Fruit fly (Drosophila melanogaster): Measurements from ENCODE around the gene Cyp6d5.

The Cyp6d5 gene

dm6 chr3R:14016758-14017406 is 12.1 kb upstream of the Cyp6d5 start:
- TF ChIP-seq CG8478 (optimal IDR thresholded peaks at IDR 0.05) (no peak), CTCF (optimal IDR thresholded peaks at IDR 0.05) (no peak)

- no peak for TF ChIP-seq CG8478 (optimal IDR thresholded peaks at IDR 0.05)
- peak; percentile 26 to 48 for TF ChIP-seq CTCF (optimal IDR thresholded peaks at IDR 0.05)
These were observed 11.2 kb upstream of the Cyp6d5 start for dm6 chr3R:14017640-14018429.

DNA sequence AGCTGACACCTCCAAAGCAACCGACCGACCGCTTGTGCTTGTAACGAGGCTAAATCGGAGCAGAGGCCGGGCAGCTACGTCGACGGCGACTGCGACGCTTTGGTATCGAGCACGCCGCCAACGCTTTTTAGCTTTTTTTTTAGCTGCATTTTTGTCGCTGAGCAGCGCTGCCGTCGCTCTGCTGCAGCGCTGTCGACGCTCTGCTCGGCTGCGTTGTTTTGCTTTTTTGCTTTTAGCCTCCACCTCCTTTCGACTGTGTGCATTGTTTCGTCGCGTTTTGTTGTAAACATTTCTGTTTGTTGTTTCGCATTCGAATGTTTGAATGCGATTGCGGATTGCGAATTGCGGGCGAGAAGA is 10.6 kb upstream of the Cyp6d5 start:
- TF ChIP-seq CG8478 (optimal IDR thresholded peaks at IDR 0.05) = no peak
- no peak for TF ChIP-seq CTCF (optimal IDR thresholded peaks at IDR 0.05)

DNA sequence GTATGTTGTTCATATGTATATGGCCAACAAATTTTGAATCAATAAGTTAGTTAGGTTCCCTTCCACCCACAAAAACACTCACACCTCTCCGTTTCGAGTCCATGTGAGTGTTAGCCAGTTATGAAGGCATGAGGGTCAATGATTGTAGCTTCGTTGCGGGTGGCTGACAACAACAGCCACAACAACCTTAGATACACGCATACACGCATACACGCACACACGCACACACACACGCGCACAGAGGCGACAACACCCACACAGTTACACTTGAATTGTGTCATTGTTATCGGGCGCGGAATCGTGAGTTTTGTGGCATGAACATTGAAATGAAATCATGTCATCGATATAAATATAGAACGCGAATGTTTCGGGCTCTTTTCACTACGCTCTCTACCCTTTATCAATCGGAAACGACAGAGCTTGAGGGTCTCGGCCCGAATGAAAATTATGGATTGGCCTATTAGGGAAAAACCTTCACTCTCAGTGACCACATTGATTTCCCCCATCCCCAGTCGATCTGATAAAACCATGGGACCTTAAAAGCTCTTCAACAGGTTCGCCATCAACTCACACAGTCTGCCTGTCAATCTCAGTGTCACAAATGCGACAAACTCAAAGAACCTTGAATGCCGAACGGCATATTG is 9.5 kb upstream of the Cyp6d5 start:
- TF ChIP-seq CG8478 (optimal IDR thresholded peaks at IDR 0.05) (no peak), CTCF (optimal IDR thresholded peaks at IDR 0.05) (no peak)

DNA sequence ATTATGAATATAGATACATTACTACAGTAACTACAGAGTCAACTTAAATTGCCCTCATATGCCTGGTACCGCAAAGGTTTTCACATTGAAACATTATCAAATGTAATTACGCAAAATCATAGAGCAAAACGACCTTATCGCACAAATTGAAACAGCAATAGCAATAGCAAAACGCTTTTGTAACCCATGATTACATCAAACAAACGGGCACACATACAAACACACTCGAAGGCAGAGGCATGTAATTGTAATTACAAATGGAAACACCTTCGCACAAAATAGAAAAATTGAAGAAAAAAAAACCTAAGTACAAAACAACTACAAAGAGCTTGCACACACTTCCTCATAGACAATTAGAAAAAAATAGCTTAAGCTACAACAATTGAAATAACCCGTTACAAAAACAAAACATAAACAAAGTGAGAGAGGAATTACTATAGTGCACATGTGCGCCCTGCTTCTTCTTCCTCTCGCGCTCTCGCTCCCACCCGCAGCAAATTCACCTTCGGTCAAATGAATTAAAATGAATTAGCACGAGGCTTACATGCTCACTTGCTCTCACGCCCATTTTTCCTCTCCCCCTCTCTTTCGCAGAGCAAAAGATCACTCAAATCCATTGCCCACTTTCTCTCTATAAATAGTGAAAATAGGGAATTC is 8.6 kb upstream of the Cyp6d5 start:
- no peak for TF ChIP-seq CTCF (optimal IDR thresholded peaks at IDR 0.05)
- no peak for TF ChIP-seq CG8478 (optimal IDR thresholded peaks at IDR 0.05)

DNA sequence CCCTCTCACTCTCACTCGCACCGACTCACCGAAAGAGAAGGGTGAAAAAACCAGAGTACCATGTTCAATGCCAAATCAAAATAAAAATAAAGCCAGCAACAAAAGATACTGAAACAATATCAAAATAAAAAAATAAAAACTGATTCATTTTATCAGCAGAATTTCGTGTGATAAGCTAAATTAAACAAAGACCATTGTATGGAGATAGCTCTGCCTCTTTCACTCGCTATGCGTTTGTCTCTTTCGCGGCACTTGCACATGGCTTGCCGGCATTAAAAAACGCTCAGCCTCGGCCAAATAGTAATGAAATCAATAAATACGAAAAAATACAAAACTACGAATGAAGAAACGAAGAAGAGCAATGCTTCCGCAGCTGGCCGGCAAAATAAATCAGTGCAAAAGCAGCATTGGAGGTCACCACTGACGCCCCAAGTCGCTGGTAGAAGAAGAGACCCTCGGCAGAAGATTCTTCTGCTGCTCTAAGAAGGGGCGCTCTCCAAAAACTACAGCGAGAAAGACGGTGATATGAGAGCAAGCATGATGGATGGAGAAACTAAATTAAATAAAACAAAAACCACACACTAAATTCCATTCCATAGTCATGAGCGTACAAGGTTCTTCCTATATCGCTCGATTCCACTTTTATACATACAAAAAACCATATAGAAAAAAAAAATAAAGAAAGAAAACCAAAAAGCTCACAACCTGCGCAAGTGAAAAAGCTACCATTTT is 4.7 kb upstream of the Cyp6d5 start:
- TF ChIP-seq CTCF (optimal IDR thresholded peaks at IDR 0.05) (no peak), CG8478 (optimal IDR thresholded peaks at IDR 0.05) (no peak)

DNA sequence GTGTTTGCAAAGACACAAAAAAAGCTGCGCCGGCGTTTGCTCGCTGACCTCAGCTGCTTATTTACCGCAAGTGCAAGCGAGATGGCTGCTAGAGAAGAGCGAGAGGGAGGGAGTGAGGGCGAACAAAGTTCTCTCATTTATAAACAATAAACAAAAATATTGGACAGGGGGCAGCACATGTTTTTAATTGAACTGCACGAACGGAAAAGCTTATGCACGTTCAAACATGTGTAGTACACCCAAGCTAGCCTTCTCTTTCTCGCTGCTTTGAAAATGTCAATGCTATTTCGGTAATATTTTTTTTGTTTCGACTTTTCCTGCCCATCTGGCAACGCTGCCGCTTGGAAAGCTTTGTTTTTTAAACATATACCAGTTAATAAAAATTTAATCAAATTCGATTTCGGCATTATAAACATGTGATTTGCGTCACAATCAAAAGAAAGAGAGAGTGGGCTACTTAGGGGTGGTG is 4.1 kb upstream of the Cyp6d5 start:
- TF ChIP-seq CG8478 (optimal IDR thresholded peaks at IDR 0.05) (no peak), CTCF (optimal IDR thresholded peaks at IDR 0.05) (no peak)

dm6 chr3R:14025795-14026194 is 3.2 kb upstream of the Cyp6d5 start:
- TF ChIP-seq CTCF (optimal IDR thresholded peaks at IDR 0.05) (no peak), CG8478 (optimal IDR thresholded peaks at IDR 0.05) (no peak)

DNA sequence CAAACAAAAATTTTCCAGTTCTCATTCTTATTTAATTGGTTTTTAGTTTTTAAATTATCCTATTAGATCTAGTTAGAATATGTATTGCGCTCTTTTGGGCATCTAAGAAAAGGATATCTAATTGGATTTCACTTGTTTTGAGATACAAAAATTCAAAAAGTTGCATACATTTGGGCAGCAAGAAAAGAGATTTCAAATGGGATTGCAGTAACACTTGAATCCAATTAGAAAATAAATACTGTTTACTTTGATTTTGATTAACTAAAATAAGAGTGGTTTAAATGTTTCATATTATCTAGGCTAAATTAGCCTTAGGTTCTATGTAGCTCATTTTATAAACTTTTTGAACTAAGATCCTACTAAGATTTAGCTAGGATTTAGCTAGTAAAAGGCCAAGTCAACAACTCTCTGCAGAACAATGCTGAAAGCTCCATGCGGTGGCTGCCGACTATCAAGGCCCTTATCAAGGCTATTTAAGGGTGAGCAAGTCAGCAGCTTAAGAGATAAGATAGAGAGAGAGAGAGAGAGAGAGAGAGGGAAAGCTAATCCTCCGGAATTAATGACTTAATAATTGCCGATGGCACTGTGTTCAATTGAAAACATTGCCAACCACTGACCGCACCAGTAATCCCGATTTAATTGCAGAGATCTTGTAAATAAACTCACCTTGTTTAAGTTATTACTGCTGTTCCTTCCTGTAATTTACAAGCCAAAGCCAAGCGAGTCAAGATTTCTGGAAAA is 2.6 kb upstream of the Cyp6d5 start:
- TF ChIP-seq CG8478 (optimal IDR thresholded peaks at IDR 0.05) = no peak

DNA sequence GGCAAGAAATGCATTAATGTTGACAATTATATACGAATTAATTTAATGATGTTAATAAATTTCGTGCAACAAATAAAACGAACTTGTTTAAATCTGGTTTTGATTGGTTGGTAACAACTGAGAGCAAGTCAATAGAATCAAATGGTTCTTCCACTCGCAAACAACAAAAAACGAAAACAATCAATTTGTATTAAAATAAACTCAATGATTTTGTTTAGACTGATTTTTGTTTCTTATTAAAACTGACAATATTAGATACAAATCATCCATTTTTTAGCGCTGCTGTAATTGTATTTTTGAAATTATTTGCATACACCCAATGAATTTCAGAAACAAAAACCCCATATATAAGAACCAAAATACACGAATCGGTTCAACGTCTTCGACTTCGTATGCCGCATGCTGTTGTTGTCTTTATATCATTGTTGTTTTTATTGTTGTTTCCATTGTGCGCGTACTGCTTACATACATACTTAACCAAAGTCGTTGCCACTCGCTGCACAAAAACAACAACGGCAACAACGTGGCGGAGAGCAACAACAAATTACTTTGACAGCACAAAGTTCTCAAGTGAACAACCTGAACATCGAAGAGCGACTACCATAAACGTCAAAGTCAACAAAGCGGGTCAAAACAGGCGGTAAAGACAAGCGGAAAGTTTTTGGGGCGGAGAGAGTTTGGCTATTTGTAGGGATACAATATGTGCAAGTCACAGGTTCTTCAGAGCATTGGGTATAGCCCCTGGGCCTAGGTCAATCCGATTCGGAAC is 1.9 kb upstream of the Cyp6d5 start:
- TF ChIP-seq CTCF (optimal IDR thresholded peaks at IDR 0.05) (no peak), CG8478 (optimal IDR thresholded peaks at IDR 0.05) (no peak)

dm6 chr3R:14028158-14028557 is 870 bp upstream of the Cyp6d5 start:
- no peak for TF ChIP-seq CG8478 (optimal IDR thresholded peaks at IDR 0.05)
- no peak for TF ChIP-seq CTCF (optimal IDR thresholded peaks at IDR 0.05)

- TF ChIP-seq CG8478 (optimal IDR thresholded peaks at IDR 0.05) (no peak), CTCF (optimal IDR thresholded peaks at IDR 0.05) (no peak)
These were observed 2.7 kb downstream of the Cyp6d5 start, which contains the start of the genes rdx and CG3061 for dm6 chr3R:14031531-14032414. Gene rdx, minus strand, starts transcription at chr3R:14032057. Gene CG3061, plus strand, starts transcription at chr3R:14032371.

Data from S2 (cell line).